Fruit fly (Drosophila melanogaster) whole organism, wandering third instar larva: ENCODE results near the gene mei-P26.

Experiments
- HLH106 ChIP-seq: fragments of 200-800 bp; optimal IDR thresholded peaks from 3 replicates; lab custom pipeline; 2019; ENCODE audit warnings: missing biosample characterization, mild to moderate bottlenecking, missing genetic modification characterization, moderate library complexity
- Hnf4 ChIP-seq: fragments of 200-800 bp; sonication (Bioruptor generic); optimal IDR thresholded peaks from 2 replicates; lab custom pipeline; 2016; ENCODE audit warnings: missing biosample characterization, mild to moderate bottlenecking, missing genetic modification characterization
- Hr83 ChIP-seq: fragments of 200-300 bp; sonication (Bioruptor generic); optimal IDR thresholded peaks from 2 replicates; lab custom pipeline; 2016; ENCODE audit warnings: missing biosample characterization, mild to moderate bottlenecking, missing genetic modification characterization, moderate library complexity; ENCODE audit not compliant: poor library complexity, severe bottlenecking
- Mio ChIP-seq: sonication (Bioruptor generic); optimal IDR thresholded peaks from 2 replicates; lab custom pipeline; 2016; ENCODE audit warnings: missing biosample characterization, missing genetic modification characterization
- N ChIP-seq: fragments of >200 bp; optimal IDR thresholded peaks from 2 replicates; lab custom pipeline; 2018; ENCODE audit warnings: missing biosample characterization, missing external identifiers, missing genetic modification characterization
- OdsH ChIP-seq: fragments of 200-800 bp; sonication (Bioruptor generic); optimal IDR thresholded peaks from 2 replicates; lab custom pipeline; 2016; ENCODE audit warnings: missing biosample characterization, mild to moderate bottlenecking, missing genetic modification characterization
- Rel ChIP-seq, 2 experiments: fragments of 200-800 bp; sonication (Bioruptor generic) in 1 of 2; optimal IDR thresholded peaks; 2 replicates in 1 of 2; 3 replicates in 1 of 2; lab custom pipeline; 2016 to 2019; ENCODE audit warnings: mild to moderate bottlenecking in 2 of 2, missing biosample characterization in 2 of 2, missing genetic modification characterization in 2 of 2, moderate library complexity in 1 of 2
- Vsx2 ChIP-seq: fragments of 200-300, 225-300 bp; sonication (Bioruptor generic); optimal IDR thresholded peaks from 2 replicates; lab custom pipeline; 2018; ENCODE audit warnings: missing biosample characterization, missing genetic modification characterization; ENCODE audit not compliant: partially characterized antibody
- dl ChIP-seq, 2 experiments: fragments of 175-275, 200-275 bp in 1 of 2; fragments of 200-275 bp in 1 of 2; sonication (Bioruptor generic); optimal IDR thresholded peaks; lab custom pipeline; 2018; ENCODE audit warnings: mild to moderate bottlenecking in 2 of 2, missing biosample characterization in 2 of 2, missing genetic modification characterization in 2 of 2, moderate library complexity in 2 of 2; ENCODE audit not compliant: partially characterized antibody in 2 of 2, insufficient read depth in 1 of 2
- dmrt93B ChIP-seq: fragments of 200-800 bp; sonication (Bioruptor generic); optimal IDR thresholded peaks from 2 replicates; lab custom pipeline; 2018; ENCODE audit warnings: missing biosample characterization, mild to moderate bottlenecking, missing genetic modification characterization
- dsf ChIP-seq: sonication (Bioruptor generic); optimal IDR thresholded peaks from 2 replicates; lab custom pipeline; 2016; ENCODE audit warnings: missing biosample characterization, missing genetic modification characterization, borderline replicate concordance
- ey ChIP-seq: fragments of 200-800 bp; sonication (Bioruptor generic); optimal IDR thresholded peaks from 2 replicates; lab custom pipeline; 2016; ENCODE audit warnings: missing biosample characterization, missing genetic modification characterization
- fru ChIP-seq: fragments of 200-800 bp; sonication (Bioruptor generic); optimal IDR thresholded peaks from 3 replicates; lab custom pipeline; 2016; ENCODE audit warnings: missing biosample characterization, mild to moderate bottlenecking, missing genetic modification characterization
- h ChIP-seq: fragments of 200-800 bp; sonication (Bioruptor generic); optimal IDR thresholded peaks from 3 replicates; lab custom pipeline; 2016; ENCODE audit warnings: missing biosample characterization, mild to moderate bottlenecking, missing genetic modification characterization
- lola ChIP-seq: fragments of >200 bp; optimal IDR thresholded peaks from 2 replicates; lab custom pipeline; 2017; ENCODE audit warnings: missing biosample characterization, missing genetic modification characterization
- psq ChIP-seq: fragments of 200-800 bp; sonication (Bioruptor generic); optimal IDR thresholded peaks from 3 replicates; lab custom pipeline; 2017; ENCODE audit warnings: missing biosample characterization, mild to moderate bottlenecking, missing genetic modification characterization, moderate library complexity
- rgr ChIP-seq: fragments of 200-800 bp; sonication (Bioruptor generic); optimal IDR thresholded peaks from 3 replicates; lab custom pipeline; 2016; ENCODE audit warnings: missing biosample characterization, mild to moderate bottlenecking, missing genetic modification characterization
- tai ChIP-seq: sonication (Bioruptor generic); optimal IDR thresholded peaks from 2 replicates; lab custom pipeline; 2016; ENCODE audit warnings: missing biosample characterization, missing genetic modification characterization
- usp ChIP-seq: fragments of >200 bp; optimal IDR thresholded peaks from 2 replicates; lab custom pipeline; 2017; ENCODE audit warnings: missing biosample characterization, missing genetic modification characterization

The mei-P26 gene

dm6 chrX:9232199-9232598 lies 69.1 kb downstream of the mei-P26 start, which contains the start of gene CG12121:
CG12121 (minus strand) TSS chrX:9232378.
- peak; percentile 71 for TF ChIP-seq Vsx2 (GFP tag; lab: Kevin White, UChicago)
- TF ChIP-seq h (GFP tag; lab: Kevin White, UChicago) = no peak
- TF ChIP-seq psq (GFP tag; lab: Kevin White, UChicago) = no peak
- TF ChIP-seq Rel (GFP tag; optimal IDR thresholded peaks at IDR 0.05; lab: Kevin White, UChicago) = no peak
- TF ChIP-seq Rel (tag; optimal IDR thresholded peaks at IDR 0.05; lab: Kevin White, UChicago) = peak; percentile 94
- TF ChIP-seq, all 38 proteins: peak for 2

dm6 chrX:9236485-9236884 lies 73.4 kb downstream of the mei-P26 start, which contains the start of gene Ir8a:
Ir8a (minus strand) TSS chrX:9236585.
- TF ChIP-seq HLH106 (tag; lab: Kevin White, UChicago) (no peak), dsf (GFP tag; lab: Kevin White, UChicago) (no peak), Rel (GFP tag; optimal IDR thresholded peaks at IDR 0.05; lab: Kevin White, UChicago) (no peak), Rel (tag; optimal IDR thresholded peaks at IDR 0.05; lab: Kevin White, UChicago) (no peak), Hr83 (no peak), ey (GFP tag; lab: Kevin White, UChicago) (no peak), h (GFP tag; lab: Kevin White, UChicago) (no peak), Mio (GFP tag; lab: Kevin White, UChicago) (no peak), OdsH (GFP tag; lab: Kevin White, UChicago) (no peak), rgr (GFP tag; lab: Kevin White, UChicago) (no peak), fru (GFP tag; lab: Kevin White, UChicago) (no peak), N (GFP tag; lab: Kevin White, UChicago) (no peak), usp (GFP tag; lab: Kevin White, UChicago) (no peak), dmrt93B (GFP tag; lab: Kevin White, UChicago) (no peak), dl (GFP tag; optimal IDR thresholded peaks at IDR 0.05; lab: Kevin White, UChicago; ENCODE audit: insufficient read depth in 1 of 2, partially characterized antibody in 2 of 2) (no peak), psq (GFP tag; lab: Kevin White, UChicago) (no peak), tai (GFP tag; lab: Kevin White, UChicago) (no peak), lola (GFP tag; lab: Kevin White, UChicago) (no peak), Hnf4 (GFP tag; lab: Kevin White, UChicago) (no peak)
